Worm (Caenorhabditis elegans): ENCODE results near the gene T26C5.4.

Gene T26C5.4

ce11 chrII:9236972-9237371 lies 13.3 kb downstream of the T26C5.4 start:
- no peak for TF ChIP-seq tra-4 (tag; optimal IDR thresholded peaks at IDR 0.05)
- no peak for TF ChIP-seq flt-1 (GFP tag; IDR thresholded peaks at IDR 0.05)
- TF ChIP-seq F13C5.2 (tag; optimal IDR thresholded peaks at IDR 0.05): no peak
- no peak for TF ChIP-seq tbx-37 (GFP tag; conservative IDR thresholded peaks at IDR 0.05)
- no peak for TF ChIP-seq sea-1 (GFP tag; conservative IDR thresholded peaks at IDR 0.05)
- TF ChIP-seq B0310.2 (tag; optimal IDR thresholded peaks at IDR 0.05): no peak
- TF ChIP-seq scrt-1 (GFP tag; IDR thresholded peaks at IDR 0.05): no peak
- TF ChIP-seq hnd-1 (tag; optimal IDR thresholded peaks at IDR 0.05): no peak
- no peak for TF ChIP-seq ceh-36 (tag; optimal IDR thresholded peaks at IDR 0.05)
- no peak for TF ChIP-seq hmg-4 (GFP tag; optimal IDR thresholded peaks at IDR 0.05)

DNA sequence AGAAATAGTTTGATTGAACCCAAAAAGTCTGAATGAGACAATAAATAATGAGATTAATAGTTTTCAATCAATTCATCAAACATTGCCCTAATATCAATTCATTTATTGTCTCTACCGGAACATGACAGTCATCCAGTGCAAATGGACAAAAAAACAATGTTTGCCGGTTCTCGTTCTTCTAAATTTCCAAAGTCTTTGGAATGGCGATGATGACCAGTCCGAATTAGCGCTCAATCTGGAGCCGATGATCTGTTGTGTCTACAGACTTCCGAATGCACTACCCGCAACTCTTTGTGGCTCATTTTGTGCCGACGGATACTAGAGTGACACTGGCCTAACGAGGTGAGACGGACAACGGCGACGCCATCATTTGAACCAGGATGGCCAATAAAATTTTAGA lies 14.0 kb downstream of the T26C5.4 start, which contains the start of gene T26C5.3:
Gene T26C5.3 (plus strand): TSS at position 301 of the 400 bp plus-strand sequence.
- TF ChIP-seq pes-1 (GFP tag; IDR thresholded peaks at IDR 0.05): no peak
- no peak for TF ChIP-seq sea-1 (GFP tag; conservative IDR thresholded peaks at IDR 0.05)
- TF ChIP-seq ceh-13 (GFP tag; optimal IDR thresholded peaks at IDR 0.05): no peak
- TF ChIP-seq hmbx-1 (tag; optimal IDR thresholded peaks at IDR 0.05): no peak
- no peak for TF ChIP-seq F13C5.2 (tag; optimal IDR thresholded peaks at IDR 0.05)
- TF ChIP-seq flt-1 (GFP tag; IDR thresholded peaks at IDR 0.05): no peak
- TF ChIP-seq scrt-1 (GFP tag; IDR thresholded peaks at IDR 0.05): no peak
- TF ChIP-seq tbx-11 (GFP tag; IDR thresholded peaks at IDR 0.05): no peak
- TF ChIP-seq hmg-4 (GFP tag; optimal IDR thresholded peaks at IDR 0.05): no peak
- TF ChIP-seq tbx-37 (GFP tag; conservative IDR thresholded peaks at IDR 0.05): no peak

ce11 chrII:9233813-9234212 lies 16.5 kb downstream of the T26C5.4 start:
- no peak for TF ChIP-seq B0310.2 (tag; optimal IDR thresholded peaks at IDR 0.05)
- no peak for TF ChIP-seq hnd-1 (tag; optimal IDR thresholded peaks at IDR 0.05)
- TF ChIP-seq ceh-13 (GFP tag; optimal IDR thresholded peaks at IDR 0.05): no peak
- no peak for TF ChIP-seq ets-7 (tag; optimal IDR thresholded peaks at IDR 0.05)
- no peak for TF ChIP-seq scrt-1 (GFP tag; IDR thresholded peaks at IDR 0.05)
- no peak for TF ChIP-seq sea-1 (GFP tag; conservative IDR thresholded peaks at IDR 0.05)
- no peak for TF ChIP-seq aly-1 (tag; optimal IDR thresholded peaks at IDR 0.05)
- no peak for TF ChIP-seq F13C5.2 (tag; optimal IDR thresholded peaks at IDR 0.05)
- no peak for TF ChIP-seq pes-1 (GFP tag; IDR thresholded peaks at IDR 0.05)
- no peak for TF ChIP-seq flt-1 (GFP tag; IDR thresholded peaks at IDR 0.05)
- TF ChIP-seq ceh-36 (tag; optimal IDR thresholded peaks at IDR 0.05): no peak

- TF ChIP-seq tbx-37 (GFP tag; conservative IDR thresholded peaks at IDR 0.05): no peak
- no peak for TF ChIP-seq tbx-11 (GFP tag; IDR thresholded peaks at IDR 0.05)
- TF ChIP-seq scrt-1 (GFP tag; IDR thresholded peaks at IDR 0.05): no peak
- TF ChIP-seq B0310.2 (tag; optimal IDR thresholded peaks at IDR 0.05): no peak
- TF ChIP-seq sea-1 (GFP tag; conservative IDR thresholded peaks at IDR 0.05): no peak
- no peak for TF ChIP-seq tra-4 (tag; optimal IDR thresholded peaks at IDR 0.05)
- TF ChIP-seq aly-1 (tag; optimal IDR thresholded peaks at IDR 0.05): no peak
- no peak for TF ChIP-seq hmg-4 (GFP tag; optimal IDR thresholded peaks at IDR 0.05)
Measured at ce11 chrII:9232923-9233322, 17.4 kb downstream of the T26C5.4 start, which contains the start of gene T26C5.2. TSS of gene T26C5.2 (plus strand) at chrII:9233223.

DNA sequence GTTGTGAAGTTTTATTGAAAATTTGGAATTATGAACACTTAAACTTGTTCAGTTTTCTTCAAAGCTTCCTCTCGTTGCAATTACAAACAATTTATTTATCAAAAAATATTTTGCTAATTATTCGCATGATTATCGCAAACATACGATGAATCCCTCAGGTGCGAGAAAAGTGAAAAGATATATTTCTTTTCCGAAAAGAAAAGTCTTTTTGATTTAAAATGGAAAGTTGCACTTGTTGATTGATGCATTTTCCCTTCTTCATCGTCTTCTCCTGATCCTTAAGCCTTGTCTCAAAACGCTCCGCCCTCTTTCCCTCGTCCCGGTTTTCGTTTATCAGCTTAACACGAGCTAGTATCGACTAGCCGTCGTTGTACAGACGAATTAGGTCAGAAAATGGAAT lies 17.8 kb downstream of the T26C5.4 start:
- no peak for TF ChIP-seq F13C5.2 (tag; optimal IDR thresholded peaks at IDR 0.05)
- no peak for TF ChIP-seq ceh-13 (GFP tag; optimal IDR thresholded peaks at IDR 0.05)
- no peak for TF ChIP-seq sea-1 (GFP tag; conservative IDR thresholded peaks at IDR 0.05)
- TF ChIP-seq ama-1 (optimal IDR thresholded peaks at IDR 0.05): no peak
- no peak for TF ChIP-seq hmg-4 (GFP tag; optimal IDR thresholded peaks at IDR 0.05)
- TF ChIP-seq aly-1 (tag; optimal IDR thresholded peaks at IDR 0.05): no peak
- TF ChIP-seq hnd-1 (tag; optimal IDR thresholded peaks at IDR 0.05): no peak
- no peak for TF ChIP-seq B0310.2 (tag; optimal IDR thresholded peaks at IDR 0.05)
- TF ChIP-seq ceh-36 (tag; optimal IDR thresholded peaks at IDR 0.05): no peak
- no peak for TF ChIP-seq pes-1 (GFP tag; IDR thresholded peaks at IDR 0.05)
- no peak for TF ChIP-seq tra-4 (tag; optimal IDR thresholded peaks at IDR 0.05)
- no peak for TF ChIP-seq flt-1 (GFP tag; IDR thresholded peaks at IDR 0.05)
- TF ChIP-seq ets-7 (tag; optimal IDR thresholded peaks at IDR 0.05): no peak
- TF ChIP-seq tbx-37 (GFP tag; conservative IDR thresholded peaks at IDR 0.05): no peak
- TF ChIP-seq scrt-1 (GFP tag; IDR thresholded peaks at IDR 0.05): no peak
- no peak for TF ChIP-seq hmbx-1 (tag; optimal IDR thresholded peaks at IDR 0.05)
- no peak for TF ChIP-seq tbx-11 (GFP tag; IDR thresholded peaks at IDR 0.05)

DNA sequence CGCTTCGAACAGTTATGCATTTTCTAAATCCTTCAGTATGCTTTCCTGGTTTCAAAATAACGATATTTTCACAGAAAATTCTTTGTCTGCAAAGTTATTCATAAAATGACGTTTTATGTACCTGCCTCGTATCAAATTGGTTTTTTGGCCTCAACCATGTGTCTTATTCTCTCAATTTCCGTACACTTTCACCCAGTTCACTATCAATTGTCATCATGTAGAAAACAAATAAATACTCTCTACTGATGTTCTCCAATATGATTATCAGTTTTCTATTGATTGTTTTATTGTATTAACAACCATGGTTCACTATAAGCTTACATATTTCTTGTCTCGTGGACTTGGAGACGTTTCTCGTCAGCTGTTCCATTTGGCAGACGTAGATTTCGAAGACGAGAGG lies 19.1 kb downstream of the T26C5.4 start, which contains the start of gene gst-13:
Gene gst-13 (plus strand): TSS at position 218 of the 400 bp plus-strand sequence.
- no peak for TF ChIP-seq scrt-1 (GFP tag; IDR thresholded peaks at IDR 0.05)
- no peak for TF ChIP-seq hnd-1 (tag; optimal IDR thresholded peaks at IDR 0.05)
- TF ChIP-seq tbx-11 (GFP tag; IDR thresholded peaks at IDR 0.05): no peak
- TF ChIP-seq aly-1 (tag; optimal IDR thresholded peaks at IDR 0.05): no peak
- TF ChIP-seq B0310.2 (tag; optimal IDR thresholded peaks at IDR 0.05): no peak
- TF ChIP-seq hmbx-1 (tag; optimal IDR thresholded peaks at IDR 0.05): no peak
- no peak for TF ChIP-seq ceh-13 (GFP tag; optimal IDR thresholded peaks at IDR 0.05)
- no peak for TF ChIP-seq tra-4 (tag; optimal IDR thresholded peaks at IDR 0.05)
- TF ChIP-seq pes-1 (GFP tag; IDR thresholded peaks at IDR 0.05): no peak
- no peak for TF ChIP-seq ets-7 (tag; optimal IDR thresholded peaks at IDR 0.05)
- TF ChIP-seq ama-1 (optimal IDR thresholded peaks at IDR 0.05): no peak
- TF ChIP-seq flt-1 (GFP tag; IDR thresholded peaks at IDR 0.05): no peak
- no peak for TF ChIP-seq sea-1 (GFP tag; conservative IDR thresholded peaks at IDR 0.05)
- TF ChIP-seq tbx-37 (GFP tag; conservative IDR thresholded peaks at IDR 0.05): no peak
- TF ChIP-seq ceh-36 (tag; optimal IDR thresholded peaks at IDR 0.05): no peak
- TF ChIP-seq hmg-4 (GFP tag; optimal IDR thresholded peaks at IDR 0.05): no peak
- no peak for TF ChIP-seq F13C5.2 (tag; optimal IDR thresholded peaks at IDR 0.05)

DNA sequence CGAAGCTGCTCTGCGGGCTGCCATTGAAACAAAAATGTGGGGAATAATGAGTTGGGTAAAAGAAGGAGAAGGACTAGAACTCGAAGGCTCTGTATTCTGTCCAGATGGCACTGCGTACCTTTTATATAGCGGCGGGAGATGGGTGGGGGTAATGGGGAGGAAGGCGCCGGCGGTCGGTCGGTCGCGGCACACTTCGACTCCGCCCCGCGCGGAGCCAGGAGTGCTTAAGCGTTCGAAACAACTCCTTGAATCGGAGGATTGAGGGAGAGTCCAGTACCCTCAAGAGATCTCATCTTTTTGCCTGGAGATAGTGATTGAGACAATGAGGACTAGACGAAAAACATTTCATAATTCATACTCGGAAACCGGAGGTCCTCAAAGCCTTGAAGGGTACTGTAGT lies 23.2 kb downstream of the T26C5.4 start, which contains the start of gene abu-14:
Gene abu-14 (minus strand): TSS at position 81 of the 400 bp plus-strand sequence.
- TF ChIP-seq tra-4 (tag; optimal IDR thresholded peaks at IDR 0.05) (no peak), scrt-1 (GFP tag; IDR thresholded peaks at IDR 0.05) (peak; percentile 19; the same call in 1 of the 2 replicates)

- TF ChIP-seq hnd-1 (tag; optimal IDR thresholded peaks at IDR 0.05): no peak
- no peak for TF ChIP-seq tra-4 (tag; optimal IDR thresholded peaks at IDR 0.05)
- no peak for TF ChIP-seq tbx-37 (GFP tag; conservative IDR thresholded peaks at IDR 0.05)
- no peak for TF ChIP-seq ama-1 (optimal IDR thresholded peaks at IDR 0.05)
- no peak for TF ChIP-seq aly-1 (tag; optimal IDR thresholded peaks at IDR 0.05)
- TF ChIP-seq tbx-11 (GFP tag; IDR thresholded peaks at IDR 0.05): no peak
- no peak for TF ChIP-seq scrt-1 (GFP tag; IDR thresholded peaks at IDR 0.05)
- TF ChIP-seq sea-1 (GFP tag; conservative IDR thresholded peaks at IDR 0.05): no peak
Measured at ce11 chrII:9222969-9223368, 27.4 kb downstream of the T26C5.4 start, which contains the start of gene ZK1067.3. TSS of gene ZK1067.3 (plus strand) at chrII:9223269.
